Fruit fly (Drosophila melanogaster) whole organism, embryonic: ENCODE data around the gene Tango2.

Experiments used
- Abd-B ChIP-seq: fragments of 200-800 bp; sonication (Bioruptor generic); optimal IDR thresholded peaks from 2 replicates; lab custom pipeline; 2018; ENCODE audit warnings: missing biosample characterization, mild to moderate bottlenecking, missing genetic modification characterization, moderate library complexity
- Awh ChIP-seq: fragments of 200-800 bp; sonication (Bioruptor generic); IDR thresholded peaks from 2 replicates; pipeline ENCODE4, ENCODE4 v1.3.6; 2022; ENCODE audit warnings: missing biosample characterization, missing genetic modification characterization
- CG12104 ChIP-seq: fragments of 200-800 bp; sonication (Bioruptor generic); optimal IDR thresholded peaks from 3 replicates; lab custom pipeline; 2016; ENCODE audit warnings: missing biosample characterization, missing genetic modification characterization
- CG13123 ChIP-seq: fragments of 200-800 bp; sonication (Bioruptor generic); optimal IDR thresholded peaks from 2 replicates; lab custom pipeline; 2016; ENCODE audit warnings: missing biosample characterization, missing genetic modification characterization
- CG13287 ChIP-seq: fragments of 200-800 bp; sonication (Bioruptor generic); IDR thresholded peaks from 2 replicates; pipeline ENCODE4 v1.3.6; 2022; ENCODE audit warnings: missing biosample characterization, missing genetic modification characterization; ENCODE audit not compliant: partially characterized antibody
- CG16813 ChIP-seq: fragments of 200-800 bp; sonication (Bioruptor generic); IDR thresholded peaks from 3 replicates; pipeline ENCODE4 v1.3.6; 2022; ENCODE audit warnings: missing biosample characterization, missing genetic modification characterization; ENCODE audit not compliant: partially characterized antibody
- CG18599 ChIP-seq: fragments of 200-800 bp; sonication (Bioruptor generic); optimal IDR thresholded peaks from 3 replicates; lab custom pipeline; 2017; ENCODE audit warnings: missing biosample characterization, missing genetic modification characterization, mild to moderate bottlenecking, moderate library complexity, missing genetic modification reagents
- CG2678 ChIP-seq: fragments of 200-800 bp; sonication (Bioruptor generic); optimal IDR thresholded peaks from 3 replicates; lab custom pipeline; 2019; ENCODE audit warnings: missing biosample characterization, mild to moderate bottlenecking, missing genetic modification characterization, moderate library complexity
- CG30020 ChIP-seq: fragments of 200-800 bp; optimal IDR thresholded peaks from 2 replicates; lab custom pipeline; 2019; ENCODE audit warnings: missing biosample characterization, mild to moderate bottlenecking, missing genetic modification characterization, moderate library complexity
- CG31224 ChIP-seq: fragments of 200-800 bp; sonication (Bioruptor generic); IDR thresholded peaks from 2 replicates; pipeline ENCODE4 v1.3.6; 2022; ENCODE audit warnings: missing biosample characterization, missing genetic modification characterization
- CG31388 ChIP-seq: fragments of 200-800 bp; sonication (Bioruptor generic); optimal IDR thresholded peaks from 2 replicates; lab custom pipeline; 2016; ENCODE audit warnings: missing biosample characterization, missing genetic modification characterization
- CG3281 ChIP-seq: fragments of 200-800 bp; sonication (Bioruptor generic); optimal IDR thresholded peaks from 3 replicates; lab custom pipeline; 2017; ENCODE audit warnings: missing biosample characterization, mild to moderate bottlenecking, missing genetic modification characterization
- CG3407 ChIP-seq: fragments of 200-800 bp; sonication (Bioruptor generic); optimal IDR thresholded peaks from 2 replicates; lab custom pipeline; 2018; ENCODE audit warnings: missing biosample characterization, mild to moderate bottlenecking, missing genetic modification characterization
- CG4360 ChIP-seq: fragments of 200-800 bp; sonication (Bioruptor generic); IDR thresholded peaks from 2 replicates; pipeline ENCODE4 v1.3.6; 2022; ENCODE audit warnings: missing biosample characterization, missing genetic modification characterization
- CG7987 ChIP-seq: fragments of 200-800 bp; sonication (Bioruptor generic); optimal IDR thresholded peaks from 2 replicates; lab custom pipeline; 2018; ENCODE audit warnings: missing biosample characterization, mild to moderate bottlenecking, missing genetic modification characterization, moderate library complexity
- CG8290 ChIP-seq, 3 experiments: fragments of 200-800 bp; sonication (Bioruptor generic); optimal IDR thresholded peaks; 2 replicates each; lab custom pipeline; 2016 to 2019; ENCODE audit warnings: missing biosample characterization in 3 of 3, missing genetic modification characterization in 3 of 3, mild to moderate bottlenecking in 2 of 3, moderate library complexity in 1 of 3
- CG8388 ChIP-seq: fragments of 200-800 bp; sonication (Bioruptor generic); optimal IDR thresholded peaks from 2 replicates; lab custom pipeline; 2019; ENCODE audit warnings: missing biosample characterization, mild to moderate bottlenecking, missing genetic modification characterization, moderate library complexity
- D19A ChIP-seq: fragments of 200-800 bp; optimal IDR thresholded peaks from 3 replicates; lab custom pipeline; 2019; ENCODE audit warnings: missing biosample characterization, mild to moderate bottlenecking, missing genetic modification characterization, moderate library complexity
- Dll ChIP-seq: fragments of 200-800 bp; sonication (Bioruptor generic); IDR thresholded peaks from 4 replicates; pipeline ENCODE4 v1.3.6; 2022; ENCODE audit warnings: missing biosample characterization, missing genetic modification characterization; ENCODE audit not compliant: partially characterized antibody
- Dp ChIP-seq: fragments of 200-800 bp; sonication (Bioruptor generic); optimal IDR thresholded peaks from 2 replicates; lab custom pipeline; 2018; ENCODE audit warnings: missing biosample characterization, mild to moderate bottlenecking, missing genetic modification characterization, moderate library complexity
- Fer2 ChIP-seq: fragments of 200-800 bp; sonication (Bioruptor generic); optimal IDR thresholded peaks from 2 replicates; lab custom pipeline; 2018; ENCODE audit warnings: missing biosample characterization, mild to moderate bottlenecking, missing genetic modification characterization, moderate library complexity
- Hand ChIP-seq: fragments of 200-800 bp; sonication (Bioruptor generic); optimal IDR thresholded peaks from 2 replicates; lab custom pipeline; 2017; ENCODE audit warnings: mild to moderate bottlenecking, missing biosample characterization, missing genetic modification reagents, missing genetic modification characterization
- Hmx ChIP-seq: fragments of 200-800 bp; sonication (Bioruptor generic); optimal IDR thresholded peaks from 2 replicates; lab custom pipeline; 2016; ENCODE audit warnings: missing biosample characterization, missing genetic modification characterization
- Oli ChIP-seq: fragments of 200-800 bp; sonication (Bioruptor generic); optimal IDR thresholded peaks from 2 replicates; lab custom pipeline; 2018; ENCODE audit warnings: missing biosample characterization, mild to moderate bottlenecking, missing genetic modification characterization, moderate library complexity
- Sry-δ ChIP-seq: fragments of 200-800 bp; sonication (Bioruptor generic); optimal IDR thresholded peaks from 2 replicates; lab custom pipeline; 2016; ENCODE audit warnings: missing biosample characterization, missing genetic modification characterization
- Xrp1 ChIP-seq: fragments of 200-800 bp; sonication (Bioruptor generic); IDR thresholded peaks from 2 replicates; pipeline ENCODE4 v1.3.6; 2022; ENCODE audit warnings: missing biosample characterization, missing genetic modification characterization
- cato ChIP-seq: fragments of 200-800 bp; sonication (Bioruptor generic); optimal IDR thresholded peaks from 2 replicates; lab custom pipeline; 2016; ENCODE audit warnings: missing biosample characterization, missing genetic modification characterization, borderline replicate concordance
- corto ChIP-seq: fragments of 200-800 bp; sonication (Bioruptor generic); optimal IDR thresholded peaks from 2 replicates; lab custom pipeline; 2016; ENCODE audit warnings: missing biosample characterization, mild to moderate bottlenecking, missing genetic modification characterization, moderate library complexity
- cwo ChIP-seq: fragments of 200-800 bp; sonication (Bioruptor generic); optimal IDR thresholded peaks from 3 replicates; lab custom pipeline; 2017; ENCODE audit warnings: missing biosample characterization, missing genetic modification characterization, mild to moderate bottlenecking, moderate library complexity, missing genetic modification reagents
- dmrt11E ChIP-seq: fragments of 200-800 bp; sonication (Bioruptor generic); optimal IDR thresholded peaks from 3 replicates; lab custom pipeline; 2018; ENCODE audit warnings: missing biosample characterization, mild to moderate bottlenecking, missing genetic modification characterization, moderate library complexity
- dmrt99B ChIP-seq: fragments of 200-800 bp; sonication (Bioruptor generic); optimal IDR thresholded peaks from 2 replicates; lab custom pipeline; 2018; ENCODE audit warnings: missing biosample characterization, mild to moderate bottlenecking, missing genetic modification characterization, moderate library complexity
- fd3F ChIP-seq: fragments of 200-800 bp; sonication (Bioruptor generic); optimal IDR thresholded peaks from 2 replicates; lab custom pipeline; 2018; ENCODE audit warnings: missing biosample characterization, mild to moderate bottlenecking, missing genetic modification characterization, moderate library complexity
- gt ChIP-seq: fragments of 200-800 bp; sonication (Bioruptor generic); IDR thresholded peaks from 2 replicates; pipeline ENCODE4 v1.3.6; 2022; ENCODE audit warnings: missing biosample characterization, missing genetic modification characterization
- hbn ChIP-seq: fragments of 200-800 bp; sonication (Bioruptor generic); IDR thresholded peaks from 2 replicates; pipeline ENCODE4 v1.3.6; 2022; ENCODE audit warnings: missing biosample characterization, missing genetic modification characterization; ENCODE audit not compliant: partially characterized antibody
- nom ChIP-seq: fragments of 200-800 bp; sonication (Bioruptor generic); optimal IDR thresholded peaks from 2 replicates; lab custom pipeline; 2017; ENCODE audit warnings: missing biosample characterization, missing genetic modification characterization, mild to moderate bottlenecking, moderate library complexity, missing genetic modification reagents
- pita ChIP-seq: fragments of 200-800 bp; sonication (Bioruptor generic); optimal IDR thresholded peaks from 2 replicates; lab custom pipeline; 2017; ENCODE audit warnings: missing biosample characterization, mild to moderate bottlenecking, missing genetic modification characterization
- rib ChIP-seq: fragments of 200-800 bp; sonication (Bioruptor generic); IDR thresholded peaks from 2 replicates; pipeline ENCODE4 v1.3.6; 2022; ENCODE audit warnings: missing biosample characterization, missing genetic modification characterization
- run ChIP-seq: fragments of 200-800 bp; sonication (Bioruptor generic); optimal IDR thresholded peaks from 3 replicates; lab custom pipeline; 2018; ENCODE audit warnings: missing biosample characterization, mild to moderate bottlenecking, missing genetic modification characterization
- slp2 ChIP-seq: fragments of 200-800 bp; sonication (Bioruptor generic); optimal IDR thresholded peaks from 2 replicates; lab custom pipeline; 2016; ENCODE audit warnings: missing biosample characterization, missing genetic modification characterization
- so ChIP-seq: fragments of 200-800 bp; sonication (Bioruptor generic); IDR thresholded peaks from 3 replicates; pipeline ENCODE4 v1.3.6; 2022; ENCODE audit warnings: missing biosample characterization, missing genetic modification characterization
- ssp ChIP-seq: fragments of 200-800 bp; sonication (Bioruptor generic); IDR thresholded peaks from 2 replicates; pipeline ENCODE4 v1.3.6; 2022; ENCODE audit warnings: missing biosample characterization, missing genetic modification characterization
- vnd ChIP-seq: fragments of 200-800 bp; sonication (Bioruptor generic); IDR thresholded peaks from 3 replicates; pipeline ENCODE4 v1.3.6; 2022; ENCODE audit warnings: missing biosample characterization, missing genetic modification characterization; ENCODE audit not compliant: partially characterized antibody

The Tango2 gene

DNA sequence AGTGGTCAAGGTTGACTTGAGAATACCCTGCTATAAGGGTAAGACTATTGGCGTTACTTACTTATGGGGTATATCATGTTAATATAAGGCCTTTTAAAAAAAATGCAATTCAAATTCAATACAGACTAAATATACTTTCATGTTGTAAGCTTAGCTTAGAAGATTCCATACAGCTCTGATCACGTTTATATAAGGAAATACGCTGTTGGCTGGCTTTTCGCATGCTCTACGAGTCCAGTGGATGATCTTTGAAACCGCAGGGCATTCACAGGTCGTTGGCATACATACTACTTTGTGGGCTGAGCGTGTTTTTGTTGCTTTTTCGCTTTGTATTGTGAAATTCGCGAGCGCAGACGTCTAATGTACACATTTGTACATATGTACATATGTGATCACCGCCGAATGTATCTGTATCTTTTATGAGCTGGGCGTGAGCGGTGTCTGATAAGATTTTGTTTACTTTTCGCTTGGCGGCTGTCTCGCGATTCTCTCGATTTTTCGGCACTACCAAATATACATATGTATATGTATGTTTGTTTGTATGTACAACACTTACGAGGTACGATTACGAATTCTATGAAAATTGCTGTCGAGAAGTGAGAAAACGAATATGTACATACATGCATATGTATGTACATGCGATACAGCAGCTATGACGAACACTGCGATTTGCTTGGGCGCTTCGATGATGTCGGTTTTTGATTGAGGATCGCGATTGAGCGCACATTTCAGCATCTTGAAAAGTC lies 17.6 kb downstream of the Tango2 start (continued):
- TF ChIP-seq pita (no peak), Hmx (GFP tag; lab: Kevin White, UChicago) (no peak), Abd-B (GFP tag; lab: Kevin White, UChicago) (no peak), CG12104 (GFP tag; lab: Kevin White, UChicago) (peak; percentile 52), cato (no peak), CG8388 (GFP tag; lab: Kevin White, UChicago) (no peak), run (tag; lab: Kevin White, UChicago) (no peak), Dll (GFP tag; lab: Robert Waterston, UW) (no peak), D19A (tag; lab: Kevin White, UChicago) (peak; percentile 90), Oli (tag; lab: Kevin White, UChicago) (peak; percentile 3), CG13123 (GFP tag; lab: Kevin White, UChicago) (no peak), Awh (peak; percentile 61; the same call in 1 of the 2 replicates), vnd (GFP tag; lab: Robert Waterston, UW) (no peak), CG13287 (GFP tag; lab: Robert Waterston, UW) (no peak), Sry-δ (no peak), CG3281 (GFP tag; lab: Kevin White, UChicago) (peak; percentile 64), Fer2 (peak; percentile 49), nom (GFP tag; lab: Kevin White, UChicago) (no peak), fd3F (peak; percentile 28), CG16813 (GFP tag; lab: Robert Waterston, UW) (no peak), Dp (no peak), CG2678 (tag; lab: Kevin White, UChicago) (peak; percentile 68), CG4360 (GFP tag; lab: Robert Waterston, UW) (no peak), hbn (GFP tag; lab: Robert Waterston, UW) (no peak), Xrp1 (GFP tag; lab: Robert Waterston, UW) (peak; percentile 38), gt (GFP tag; lab: Robert Waterston, UW) (no peak), rib (peak; percentile 60; the same call in 1 of the 2 replicates), Hand (GFP tag; lab: Kevin White, UChicago) (peak; percentile 47), dmrt99B (peak; percentile 33), slp2 (GFP tag; lab: Kevin White, UChicago) (no peak), so (peak; percentile 64; the same call in 1 of the 3 replicates), CG18599 (GFP tag; lab: Kevin White, UChicago) (peak; percentile 70), CG8290 (GFP tag; optimal IDR thresholded peaks at IDR 0.05; lab: Kevin White, UChicago) (no peak), CG8290 (tag; optimal IDR thresholded peaks at IDR 0.05; lab: Kevin White, UChicago) (peak in 1 of 2 experiments; percentile 30), CG30020 (tag; lab: Kevin White, UChicago) (no peak), ssp (GFP tag; lab: Robert Waterston, UW) (no peak), CG31224 (GFP tag; lab: Robert Waterston, UW) (no peak), CG3407 (GFP tag; lab: Kevin White, UChicago) (no peak), CG31388 (GFP tag; lab: Kevin White, UChicago) (no peak)

DNA sequence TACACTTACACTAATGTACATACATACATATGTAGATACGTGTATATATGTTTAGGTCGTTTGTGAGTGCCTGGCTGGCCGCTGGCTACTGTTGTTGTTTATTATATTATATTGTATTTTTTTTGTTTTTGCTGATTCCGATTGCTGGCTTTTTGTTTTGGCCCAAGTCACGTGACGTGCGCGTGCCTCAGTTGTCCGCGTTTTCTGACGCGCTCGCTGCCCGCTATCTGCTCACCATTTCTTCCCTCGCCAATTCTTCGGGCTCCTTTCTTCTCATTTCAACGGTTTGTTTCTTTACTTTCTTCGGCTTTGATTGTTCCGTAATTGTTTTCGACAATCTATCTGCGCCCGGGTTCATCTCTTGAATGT lies 18.2 kb downstream of the Tango2 start:
- TF ChIP-seq corto (GFP tag; lab: Kevin White, UChicago): peak; percentile 5
- peak; percentile 87 for TF ChIP-seq cwo (GFP tag; lab: Kevin White, UChicago)
- TF ChIP-seq CG7987 (GFP tag; lab: Kevin White, UChicago): peak; percentile 57
- no peak for TF ChIP-seq dmrt11E (tag; lab: Kevin White, UChicago)
